Fruit fly (Drosophila melanogaster) whole organism, embryonic: ENCODE data around the gene RluA-1.

Experiments
- ATbp ChIP-seq: fragments of 200-800 bp; sonication (Bioruptor generic); optimal IDR thresholded peaks from 2 replicates; lab custom pipeline; 2017; ENCODE audit warnings: missing biosample characterization, mild to moderate bottlenecking, missing genetic modification characterization, missing genetic modification reagents
- Abd-B ChIP-seq: fragments of 200-800 bp; sonication (Bioruptor generic); optimal IDR thresholded peaks from 2 replicates; lab custom pipeline; 2018; ENCODE audit warnings: missing biosample characterization, mild to moderate bottlenecking, missing genetic modification characterization, moderate library complexity
- Atf-2 ChIP-seq: fragments of 200-800 bp; sonication (Bioruptor generic); optimal IDR thresholded peaks from 2 replicates; lab custom pipeline; 2016; ENCODE audit warnings: missing biosample characterization, missing genetic modification characterization
- Bdp1 ChIP-seq: fragments of 200-800 bp; sonication (Bioruptor generic); optimal IDR thresholded peaks from 3 replicates; lab custom pipeline; 2016; ENCODE audit warnings: missing biosample characterization, missing genetic modification characterization
- CG10431 ChIP-seq: fragments of 200-800 bp; sonication (Bioruptor generic); optimal IDR thresholded peaks from 3 replicates; lab custom pipeline; 2018; ENCODE audit warnings: missing biosample characterization, mild to moderate bottlenecking, missing genetic modification characterization
- CG11247 ChIP-seq: fragments of 200-800 bp; sonication (Bioruptor generic); IDR thresholded peaks from 2 replicates; pipeline ENCODE4 v1.3.6; 2022; ENCODE audit warnings: missing biosample characterization, missing genetic modification characterization
- CG11723 ChIP-seq: fragments of 200-800 bp; sonication (Bioruptor generic); optimal IDR thresholded peaks from 2 replicates; lab custom pipeline; 2017; ENCODE audit warnings: missing biosample characterization, mild to moderate bottlenecking, missing genetic modification characterization
- CG12236 ChIP-seq: fragments of 200-800 bp; sonication (Bioruptor generic); optimal IDR thresholded peaks from 2 replicates; lab custom pipeline; 2016; ENCODE audit warnings: missing biosample characterization, missing genetic modification characterization
- CG12769 ChIP-seq: fragments of 200-800 bp; sonication (Bioruptor generic); optimal IDR thresholded peaks from 2 replicates; lab custom pipeline; 2019; ENCODE audit warnings: missing biosample characterization, mild to moderate bottlenecking, missing genetic modification characterization, moderate library complexity
- CG12942 ChIP-seq: fragments of 200-800 bp; sonication (Bioruptor generic); optimal IDR thresholded peaks from 3 replicates; lab custom pipeline; 2016; ENCODE audit warnings: missing biosample characterization, missing genetic modification characterization
- CG16863 ChIP-seq: fragments of 200-800 bp; sonication (Bioruptor generic); optimal IDR thresholded peaks from 3 replicates; lab custom pipeline; 2016; ENCODE audit warnings: missing biosample characterization, missing genetic modification characterization
- CG17829 ChIP-seq: fragments of 200-800 bp; optimal IDR thresholded peaks from 2 replicates; lab custom pipeline; 2019; ENCODE audit warnings: missing biosample characterization, mild to moderate bottlenecking, missing genetic modification characterization, moderate library complexity
- CG1792 ChIP-seq: fragments of 200-800 bp; sonication (Bioruptor generic); optimal IDR thresholded peaks from 2 replicates; lab custom pipeline; 2016; ENCODE audit warnings: missing biosample characterization, missing genetic modification characterization
- CG18764 ChIP-seq: fragments of 200-800 bp; sonication (Bioruptor generic); optimal IDR thresholded peaks from 3 replicates; lab custom pipeline; 2016; ENCODE audit warnings: missing biosample characterization, missing genetic modification characterization
- CG2116 ChIP-seq: fragments of 200-800 bp; sonication (Bioruptor generic); optimal IDR thresholded peaks from 3 replicates; lab custom pipeline; 2018; ENCODE audit warnings: missing biosample characterization, mild to moderate bottlenecking, missing genetic modification characterization
- CG31224 ChIP-seq: fragments of 200-800 bp; sonication (Bioruptor generic); IDR thresholded peaks from 2 replicates; pipeline ENCODE4 v1.3.6; 2022; ENCODE audit warnings: missing biosample characterization, missing genetic modification characterization
- CG31441 ChIP-seq: fragments of 200-800 bp; sonication (Bioruptor generic); IDR thresholded peaks from 2 replicates; pipeline ENCODE4 v1.3.6; 2022; ENCODE audit warnings: missing biosample characterization, missing genetic modification characterization
- CG3847 ChIP-seq: fragments of 200-800 bp; sonication (Bioruptor generic); IDR thresholded peaks from 2 replicates; pipeline ENCODE4 v1.3.6; 2022; ENCODE audit warnings: missing biosample characterization, missing genetic modification characterization
- CG42726 ChIP-seq: fragments of 200-800 bp; sonication (Bioruptor generic); IDR thresholded peaks from 2 replicates; pipeline ENCODE4 v1.3.6; 2022; ENCODE audit warnings: missing biosample characterization, missing genetic modification characterization; ENCODE audit not compliant: partially characterized antibody
- CG43689 ChIP-seq: fragments of 200-800 bp; sonication (Bioruptor generic); IDR thresholded peaks from 2 replicates; pipeline ENCODE4 v1.3.6; 2022; ENCODE audit warnings: missing biosample characterization, missing genetic modification characterization
- CG6254 ChIP-seq: fragments of 200-800 bp; sonication (Bioruptor generic); optimal IDR thresholded peaks from 3 replicates; lab custom pipeline; 2017; ENCODE audit warnings: mild to moderate bottlenecking, missing biosample characterization, missing genetic modification reagents, missing genetic modification characterization
- CG6791 ChIP-seq: fragments of 200-800 bp; sonication (Bioruptor generic); IDR thresholded peaks from 3 replicates; pipeline ENCODE4 v1.3.6; 2022; ENCODE audit warnings: missing biosample characterization, missing genetic modification characterization; ENCODE audit not compliant: partially characterized antibody
- CG7357 ChIP-seq: fragments of 200-800 bp; sonication (Bioruptor generic); IDR thresholded peaks from 3 replicates; pipeline ENCODE4 v1.3.6; 2022; ENCODE audit warnings: missing biosample characterization, missing genetic modification characterization
- CG8478 ChIP-seq: fragments of >200 bp; optimal IDR thresholded peaks from 2 replicates; lab custom pipeline; 2018
- CG9797 ChIP-seq: fragments of 200-800 bp; sonication (Bioruptor generic); optimal IDR thresholded peaks from 3 replicates; lab custom pipeline; 2018; ENCODE audit warnings: missing biosample characterization, mild to moderate bottlenecking, missing genetic modification characterization
- Dref ChIP-seq: fragments of 200-800 bp; sonication (Bioruptor generic); IDR thresholded peaks from 2 replicates; pipeline ENCODE4 v1.3.6; 2022; ENCODE audit warnings: missing biosample characterization, missing genetic modification characterization
- E2f1 ChIP-seq: fragments of 200-800 bp; sonication (Bioruptor generic); IDR thresholded peaks from 2 replicates; pipeline ENCODE4 v1.3.6; 2022; ENCODE audit warnings: missing biosample characterization, missing genetic modification characterization
- Gsc ChIP-seq: fragments of 200-800 bp; sonication (Bioruptor generic); IDR thresholded peaks from 2 replicates; pipeline ENCODE4 v1.3.6; 2022; ENCODE audit warnings: missing biosample characterization, missing genetic modification characterization
- Neu2 ChIP-seq: fragments of 200-800 bp; sonication (Bioruptor generic); optimal IDR thresholded peaks from 3 replicates; lab custom pipeline; 2016; ENCODE audit warnings: missing biosample characterization, missing genetic modification characterization, borderline replicate concordance
- PHDP ChIP-seq: fragments of 200-800 bp; sonication (Bioruptor generic); optimal IDR thresholded peaks from 3 replicates; lab custom pipeline; 2018; ENCODE audit warnings: missing biosample characterization, mild to moderate bottlenecking, missing genetic modification characterization, moderate library complexity
- Ptx1 ChIP-seq: fragments of 200-800 bp; sonication (Bioruptor generic); IDR thresholded peaks from 2 replicates; pipeline ENCODE4 v1.3.6; 2022; ENCODE audit warnings: missing biosample characterization, missing genetic modification characterization
- Rx ChIP-seq: fragments of 200-800 bp; sonication (Bioruptor generic); IDR thresholded peaks from 2 replicates; pipeline ENCODE4 v1.3.6; 2022; ENCODE audit warnings: missing biosample characterization, missing genetic modification characterization
- Sin3A ChIP-seq: fragments of >200 bp; optimal IDR thresholded peaks from 2 replicates; lab custom pipeline; 2018
- TFAM ChIP-seq: fragments of 200-800 bp; sonication (Bioruptor generic); optimal IDR thresholded peaks from 2 replicates; lab custom pipeline; 2017; ENCODE audit warnings: missing biosample characterization, missing genetic modification characterization, inconsistent platforms
- aop ChIP-seq: fragments of 200-800 bp; sonication (Bioruptor generic); IDR thresholded peaks from 2 replicates; pipeline ENCODE4 v1.3.6; 2022; ENCODE audit warnings: missing biosample characterization, missing genetic modification characterization
- ato ChIP-seq: fragments of 200-800 bp; sonication (Bioruptor generic); IDR thresholded peaks from 2 replicates; pipeline ENCODE4 v1.3.6; 2022; ENCODE audit warnings: missing biosample characterization, missing genetic modification characterization; ENCODE audit not compliant: partially characterized antibody
- en ChIP-seq: fragments of 200-800 bp; sonication (Bioruptor generic); optimal IDR thresholded peaks from 2 replicates; lab custom pipeline; 2016; ENCODE audit warnings: missing biosample characterization, missing genetic modification characterization
- fru ChIP-seq: fragments of >200 bp; optimal IDR thresholded peaks from 2 replicates; lab custom pipeline; 2017
- gce ChIP-seq: fragments of 200-800 bp; sonication (Bioruptor generic); IDR thresholded peaks from 3 replicates; pipeline ENCODE4 v1.3.6; 2022; ENCODE audit warnings: missing biosample characterization, missing genetic modification characterization
- gem ChIP-seq: fragments of 200-800 bp; sonication (Bioruptor generic); optimal IDR thresholded peaks from 2 replicates; lab custom pipeline; 2019; ENCODE audit warnings: missing biosample characterization, mild to moderate bottlenecking, missing genetic modification characterization, moderate library complexity
- gsb ChIP-seq: fragments of 200-800 bp; sonication (Bioruptor generic); IDR thresholded peaks from 2 replicates; pipeline ENCODE4 v1.3.6; 2022; ENCODE audit warnings: missing biosample characterization, missing genetic modification characterization
- h ChIP-seq: fragments of >200 bp; optimal IDR thresholded peaks from 2 replicates; lab custom pipeline; 2017
- jigr1 ChIP-seq: fragments of 200-800 bp; sonication (Bioruptor generic); IDR thresholded peaks from 3 replicates; pipeline ENCODE4 v1.3.6; 2022; ENCODE audit warnings: missing biosample characterization, missing genetic modification characterization
- jumu ChIP-seq: fragments of 200-800 bp; sonication (Bioruptor generic); optimal IDR thresholded peaks from 3 replicates; lab custom pipeline; 2016; ENCODE audit warnings: missing biosample characterization, missing genetic modification characterization
- kay ChIP-seq: fragments of 200-800 bp; sonication (Bioruptor generic); optimal IDR thresholded peaks from 2 replicates; lab custom pipeline; 2016; ENCODE audit warnings: missing biosample characterization, missing genetic modification characterization
- phol ChIP-seq: fragments of 200-800 bp; sonication (Bioruptor generic); optimal IDR thresholded peaks from 3 replicates; lab custom pipeline; 2018; ENCODE audit warnings: missing biosample characterization, mild to moderate bottlenecking, missing genetic modification characterization, moderate library complexity
- pros ChIP-seq: fragments of 200-800 bp; sonication (Bioruptor generic); optimal IDR thresholded peaks from 3 replicates; lab custom pipeline; 2019; ENCODE audit warnings: missing biosample characterization, mild to moderate bottlenecking, missing genetic modification characterization, moderate library complexity
- pzg ChIP-seq: fragments of 200-800 bp; sonication (Bioruptor generic); optimal IDR thresholded peaks from 3 replicates; lab custom pipeline; 2018; ENCODE audit warnings: missing biosample characterization, mild to moderate bottlenecking, missing genetic modification characterization, moderate library complexity
- sens ChIP-seq: fragments of 200-800 bp; sonication (Bioruptor generic); peaks from one replicate; lab custom pipeline; 2016; ENCODE audit warnings: missing biosample characterization, missing genetic modification characterization
- so ChIP-seq: fragments of 200-800 bp; sonication (Bioruptor generic); IDR thresholded peaks from 3 replicates; pipeline ENCODE4 v1.3.6; 2022; ENCODE audit warnings: missing biosample characterization, missing genetic modification characterization
- tio ChIP-seq: fragments of 200-800 bp; sonication (Bioruptor generic); optimal IDR thresholded peaks from 2 replicates; lab custom pipeline; 2017; ENCODE audit warnings: missing biosample characterization, missing genetic modification characterization, inconsistent platforms
- vvl ChIP-seq: fragments of 200-800 bp; sonication (Bioruptor generic); IDR thresholded peaks from 2 replicates; pipeline ENCODE4 v1.3.6; 2022; ENCODE audit warnings: missing biosample characterization, missing genetic modification characterization
- zf30C ChIP-seq: fragments of 200-800 bp; sonication (Bioruptor generic); optimal IDR thresholded peaks from 3 replicates; lab custom pipeline; 2018; ENCODE audit warnings: missing biosample characterization, mild to moderate bottlenecking, missing genetic modification characterization

The RluA-1 gene

DNA sequence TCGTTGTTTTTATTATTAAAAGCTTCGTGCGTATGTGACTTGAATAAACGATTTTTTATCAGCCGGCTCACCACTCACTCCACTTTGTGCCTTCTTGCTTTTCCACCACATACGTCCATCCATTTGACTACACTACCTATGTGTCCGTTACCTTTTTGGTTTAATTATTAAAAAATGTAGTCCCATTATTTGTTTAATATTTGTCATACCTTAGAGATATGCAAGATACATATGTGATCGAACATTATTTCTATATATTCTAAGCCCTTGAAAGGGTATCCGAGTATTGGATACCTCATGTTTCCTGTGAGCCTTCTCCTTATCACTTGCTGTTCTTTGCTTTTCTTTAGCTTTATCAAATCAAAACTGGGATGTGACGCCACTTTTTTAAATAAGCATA lies 45.1 kb upstream of the RluA-1 start (continued):
- TF ChIP-seq Bdp1: no peak
- no peak; the same call in 1 of the 2 replicates for TF ChIP-seq Rx
- TF ChIP-seq CG16863 (GFP tag; lab: Kevin White, UChicago): no peak
- TF ChIP-seq CG6791 (GFP tag; lab: Robert Waterston, UW): no peak
- no peak for TF ChIP-seq CG12236
- no peak for TF ChIP-seq h (lab: Kevin White, UChicago)
- peak; percentile 54 for TF ChIP-seq ATbp (GFP tag; lab: Kevin White, UChicago)
- TF ChIP-seq CG11723: no peak
- TF ChIP-seq CG12769: peak; percentile 80
- peak; percentile 55 for TF ChIP-seq gsb (GFP tag; lab: Robert Waterston, UW)
- no peak for TF ChIP-seq zf30C
- peak; percentile 4 for TF ChIP-seq en (GFP tag; lab: Kevin White, UChicago)
- peak; percentile 24; the same call in 1 of the 3 replicates for TF ChIP-seq so (GFP tag; lab: Robert Waterston, UW)
- TF ChIP-seq CG31224 (GFP tag; lab: Robert Waterston, UW): 0 out of 2 replicates have a peak, but pooled peaks have one; percentile 40
- TF ChIP-seq CG3847 (GFP tag; lab: Robert Waterston, UW): peak; percentile 52
- TF ChIP-seq CG43689 (GFP tag; lab: Robert Waterston, UW): no peak
- peak; percentile 7 for TF ChIP-seq Abd-B
- 0 out of 3 replicates have a peak, but pooled peaks have one; percentile 49 for TF ChIP-seq CG7357
- TF ChIP-seq CG12942 (GFP tag; lab: Kevin White, UChicago): no peak
- TF ChIP-seq tio: peak; percentile 12
- TF ChIP-seq gce (GFP tag; lab: Robert Waterston, UW): no peak
- no peak for TF ChIP-seq Gsc
- TF ChIP-seq vvl (GFP tag; lab: Robert Waterston, UW): peak; percentile 85
- peak; percentile 77 for TF ChIP-seq gem
- no peak for TF ChIP-seq Neu2 (GFP tag; lab: Kevin White, UChicago)
- TF ChIP-seq Ptx1 (GFP tag; lab: Robert Waterston, UW): peak; percentile 80
- peak; percentile 57 for TF ChIP-seq PHDP (tag; lab: Kevin White, UChicago)
- TF ChIP-seq Atf-2 (GFP tag; lab: Kevin White, UChicago): peak; percentile 36
- TF ChIP-seq CG9797 (GFP tag; lab: Kevin White, UChicago): no peak
- TF ChIP-seq CG8478 (lab: Kevin White, UChicago): no peak
- TF ChIP-seq CG31441 (GFP tag; lab: Robert Waterston, UW): peak; percentile 48; the same call in 1 of the 2 replicates
- no peak for TF ChIP-seq pzg (GFP tag; lab: Kevin White, UChicago)
- TF ChIP-seq jigr1: no peak
- peak; percentile 3 for TF ChIP-seq CG2116 (GFP tag; lab: Kevin White, UChicago)
- peak; percentile 44; the same call in 1 of the 2 replicates for TF ChIP-seq CG11247
- no peak for TF ChIP-seq CG42726
- peak; percentile 46 for TF ChIP-seq E2f1 (GFP tag; lab: Robert Waterston, UW)
- TF ChIP-seq phol (tag; lab: Kevin White, UChicago): peak; percentile 47
- no peak for TF ChIP-seq TFAM (GFP tag; lab: Kevin White, UChicago)
- no peak for TF ChIP-seq Sin3A
- TF ChIP-seq pros (GFP tag; lab: Kevin White, UChicago): no peak
- TF ChIP-seq CG18764 (GFP tag; lab: Kevin White, UChicago): peak; percentile 2
- peak; percentile 2 for TF ChIP-seq jumu (GFP tag; lab: Kevin White, UChicago)
- no peak for TF ChIP-seq CG10431 (GFP tag; lab: Kevin White, UChicago)
- no peak for TF ChIP-seq fru
- peak; percentile 50 for TF ChIP-seq CG17829 (tag; lab: Kevin White, UChicago)
- peak; percentile 80 for TF ChIP-seq sens (GFP tag; lab: Kevin White, UChicago)
- TF ChIP-seq Dref (GFP tag; lab: Robert Waterston, UW): no peak
- TF ChIP-seq CG1792 (GFP tag; lab: Kevin White, UChicago): peak; percentile 21
- TF ChIP-seq CG6254: no peak
- no peak for TF ChIP-seq kay (GFP tag; lab: Kevin White, UChicago)
- no peak for TF ChIP-seq aop
- TF ChIP-seq ato (GFP tag; lab: Robert Waterston, UW): no peak
